Worm (Caenorhabditis elegans): ENCODE data around the gene fbxb-41.

The fbxb-41 gene

ce11 chrII:1088527-1089230 is 46.6 kb upstream of the fbxb-41 start:
- no peak for TF ChIP-seq Y79H2A.3 (GFP tag; conservative IDR thresholded peaks at IDR 0.05)
- no peak for TF ChIP-seq attf-3 (GFP tag; conservative IDR thresholded peaks at IDR 0.05)
- no peak for TF ChIP-seq K11D2.4 (GFP tag; IDR thresholded peaks at IDR 0.05)
- peak; percentile 25 for TF ChIP-seq rpc-1 (optimal IDR thresholded peaks at IDR 0.05)
- TF ChIP-seq rpc-1 (tag; optimal IDR thresholded peaks at IDR 0.05): peak; percentile 64
- peak; percentile 21 for TF ChIP-seq B0261.1 (tag; optimal IDR thresholded peaks at IDR 0.05)
- TF ChIP-seq tbp1 (GFP tag; optimal IDR thresholded peaks at IDR 0.05): peak; percentile 70

DNA sequence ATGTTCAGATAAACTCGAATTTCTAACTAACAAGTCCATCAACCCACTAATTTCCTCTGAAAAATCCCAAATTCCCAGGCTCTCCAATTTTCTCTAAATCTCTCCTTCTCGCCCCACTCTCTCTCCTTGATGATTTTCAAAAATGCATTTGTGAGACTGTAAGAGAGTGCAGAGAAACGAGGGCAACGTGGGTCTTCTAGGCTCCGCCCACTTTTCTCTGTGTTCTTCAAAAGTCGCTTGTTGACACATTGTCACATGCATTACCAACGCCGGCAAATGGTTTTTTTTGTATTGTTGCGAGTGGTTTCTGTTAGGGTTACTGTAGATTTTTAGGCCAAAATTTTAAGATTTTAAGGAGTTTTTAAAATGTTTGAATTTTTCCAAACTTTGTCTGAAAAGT is 44.4 kb upstream of the fbxb-41 start:
- TF ChIP-seq B0261.1 (tag; optimal IDR thresholded peaks at IDR 0.05): no peak
- TF ChIP-seq hmg-1.2 (GFP tag; IDR thresholded peaks at IDR 0.05): 0 out of 2 replicates have a peak, but pooled peaks have one; percentile 19
- TF ChIP-seq chd-7 (tag; optimal IDR thresholded peaks at IDR 0.05): no peak
- TF ChIP-seq ceh-27 (GFP tag; optimal IDR thresholded peaks at IDR 0.05): peak; percentile 35

DNA sequence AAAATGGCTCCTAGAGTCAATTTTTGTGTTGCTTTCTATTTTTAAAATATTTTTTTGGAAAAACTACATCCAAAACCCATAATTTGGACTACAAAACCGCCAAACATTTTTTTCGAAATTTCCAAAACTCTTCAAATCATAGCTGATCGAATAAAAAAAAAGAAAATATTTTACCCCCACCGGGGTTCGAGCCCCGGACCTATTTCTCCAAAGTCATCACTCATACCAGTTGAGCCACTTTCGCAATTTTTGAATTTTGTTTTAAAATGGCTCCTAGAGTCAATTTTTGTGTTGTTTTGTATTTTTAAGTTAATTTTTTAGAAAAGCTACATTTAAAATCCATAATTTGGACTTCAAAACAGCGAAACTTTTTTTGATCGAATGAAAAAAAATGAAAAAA is 43.4 kb upstream of the fbxb-41 start:
- TF ChIP-seq ztf-28 (GFP tag; IDR thresholded peaks at IDR 0.05): no peak
- peak; percentile 67 for TF ChIP-seq tbp1 (GFP tag; optimal IDR thresholded peaks at IDR 0.05)
- no peak for TF ChIP-seq zfh-2 (GFP tag; conservative IDR thresholded peaks at IDR 0.05)
- no peak for TF ChIP-seq ceh-27 (GFP tag; optimal IDR thresholded peaks at IDR 0.05)
- peak; percentile 11 for TF ChIP-seq B0261.1 (tag; optimal IDR thresholded peaks at IDR 0.05)
- no peak for TF ChIP-seq egrh-3 (GFP tag; IDR thresholded peaks at IDR 0.05)
- TF ChIP-seq ceh-58 (GFP tag; IDR thresholded peaks at IDR 0.05): no peak
- TF ChIP-seq egl-44 (GFP tag; IDR thresholded peaks at IDR 0.05): no peak
- no peak for TF ChIP-seq Y56A3A.18 (GFP tag; IDR thresholded peaks at IDR 0.05)
- TF ChIP-seq hmg-1.2 (GFP tag; IDR thresholded peaks at IDR 0.05): no peak
- no peak for TF ChIP-seq rpc-1 (optimal IDR thresholded peaks at IDR 0.05)
- TF ChIP-seq rpc-1 (tag; optimal IDR thresholded peaks at IDR 0.05): peak; percentile 59
- TF ChIP-seq let-526 (GFP tag; IDR thresholded peaks at IDR 0.05): no peak

DNA sequence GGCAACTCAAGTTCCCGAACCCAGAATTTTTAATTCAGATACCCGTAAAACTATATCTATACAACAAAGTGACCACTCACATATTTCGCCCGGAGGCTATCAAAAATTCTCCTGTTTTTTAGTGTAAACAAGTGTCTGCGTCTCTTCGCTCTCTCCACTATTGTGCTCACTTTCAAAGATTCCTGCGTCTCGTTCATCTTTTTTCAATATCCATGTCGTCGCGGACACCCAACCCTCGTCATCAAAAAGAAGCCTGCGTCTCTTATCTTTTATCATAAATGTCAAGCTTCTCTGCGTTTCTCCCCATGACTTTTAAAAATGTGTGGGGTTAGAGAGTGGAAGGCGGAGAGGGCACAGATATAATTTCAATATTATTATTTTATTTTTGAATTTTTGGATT is 42.8 kb upstream of the fbxb-41 start:
- TF ChIP-seq madf-10 (tag; optimal IDR thresholded peaks at IDR 0.05) (no peak), hmg-1.2 (GFP tag; IDR thresholded peaks at IDR 0.05) (peak; percentile 79; the same call in 1 of the 2 replicates)

ce11 chrII:1082859-1083258 is 40.7 kb upstream of the fbxb-41 start, which contains the start of gene K02E7.1:
K02E7.1 (plus strand) TSS chrII:1083159.
- TF ChIP-seq lin-40 (tag; optimal IDR thresholded peaks at IDR 0.05): no peak
- no peak for TF ChIP-seq F10E7.11 (tag; optimal IDR thresholded peaks at IDR 0.05)
- TF ChIP-seq egrh-3 (GFP tag; IDR thresholded peaks at IDR 0.05): no peak
- TF ChIP-seq repo-1 (tag; optimal IDR thresholded peaks at IDR 0.05): no peak
- TF ChIP-seq lin-26 (GFP tag; IDR thresholded peaks at IDR 0.05): no peak
- no peak for TF ChIP-seq egl-44 (GFP tag; IDR thresholded peaks at IDR 0.05)
- TF ChIP-seq B0019.2 (GFP tag; conservative IDR thresholded peaks at IDR 0.05): no peak
- TF ChIP-seq F52B5.7 (tag; optimal IDR thresholded peaks at IDR 0.05): no peak
- TF ChIP-seq ccch-3 (GFP tag; optimal IDR thresholded peaks at IDR 0.05): no peak
- no peak for TF ChIP-seq sptf-2 (GFP tag; optimal IDR thresholded peaks at IDR 0.05)
- TF ChIP-seq ceh-40 (GFP tag; IDR thresholded peaks at IDR 0.05): no peak

DNA sequence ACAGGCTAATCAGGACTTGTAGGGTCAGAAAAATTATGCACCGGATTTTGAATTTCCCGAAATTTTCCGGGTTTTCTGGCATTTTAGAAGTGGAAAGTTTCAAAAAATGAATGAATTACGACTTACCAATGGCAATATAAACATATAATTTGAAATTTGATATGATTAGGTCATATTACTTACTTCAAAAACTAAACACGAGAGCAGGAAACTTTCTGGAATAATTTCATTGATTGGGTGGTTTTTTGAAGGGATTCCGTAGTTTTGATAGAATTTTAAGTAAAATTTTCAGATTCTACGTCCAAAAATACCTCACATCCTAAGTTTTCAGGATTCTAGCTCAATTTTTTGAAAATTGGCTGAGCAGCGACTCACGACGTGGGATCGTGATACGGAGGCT is 33.3 kb upstream of the fbxb-41 start, which contains the start of gene K02E7.11:
Gene K02E7.11, minus strand, starts transcription at position 101 of the 400 bp plus-strand sequence.
- TF ChIP-seq let-607 (tag; optimal IDR thresholded peaks at IDR 0.05): no peak
- TF ChIP-seq repo-1 (tag; optimal IDR thresholded peaks at IDR 0.05): no peak
- TF ChIP-seq nhr-179 (tag; optimal IDR thresholded peaks at IDR 0.05): no peak
- no peak for TF ChIP-seq let-526 (GFP tag; IDR thresholded peaks at IDR 0.05)
- no peak for TF ChIP-seq bed-2 (GFP tag; IDR thresholded peaks at IDR 0.05)
- TF ChIP-seq F55B11.4 (tag; optimal IDR thresholded peaks at IDR 0.05; ENCODE audit: borderline replicate concordance, insufficient read depth): no peak
- TF ChIP-seq snpc-3.4 (tag; optimal IDR thresholded peaks at IDR 0.05): no peak

Measured in whole organism, young adult.